Worm (Caenorhabditis elegans) whole organism, L4/young adult: ENCODE results near the gene cest-19.

Experiments used
- W03F9.2 ChIP-seq: fragments of 150-350 bp; optimal IDR thresholded peaks from 2 replicates; lab custom pipeline; 2014; ENCODE audit warnings: missing biosample characterization, missing genetic modification characterization
- dao-5 ChIP-seq: sonication (generic microtip); optimal IDR thresholded peaks from 2 replicates; lab custom pipeline; 2016; ENCODE audit warnings: missing genotype, missing genetic modification characterization, moderate library complexity, missing compliant biosample characterization

DNA sequence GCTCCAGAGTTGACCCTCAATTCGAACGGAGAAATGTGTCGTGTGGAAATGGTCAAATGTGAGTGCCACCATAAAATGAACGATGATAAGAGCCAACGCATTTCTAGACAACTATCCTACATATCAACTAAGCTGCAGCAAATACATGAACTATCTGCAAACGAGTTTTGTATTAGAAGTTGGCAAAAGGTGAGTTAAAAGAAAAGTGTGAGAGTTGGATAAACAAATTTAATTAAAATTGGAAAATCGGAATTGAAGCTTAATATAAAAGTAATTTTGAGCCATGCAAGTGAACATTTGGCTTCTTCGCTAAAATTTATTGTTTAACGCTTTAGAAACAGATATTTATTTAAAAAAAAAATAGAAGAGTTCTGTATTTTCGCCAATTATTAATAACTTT is at the start of gene cest-19:
- no peak for TF ChIP-seq dao-5
- TF ChIP-seq W03F9.2 (tag; lab: Kevin White, UChicago) = no peak
